Worm (Caenorhabditis elegans): ENCODE results near the gene R186.3.

The R186.3 gene

ce11 chrV:12943399-12943798 is 23.6 kb downstream of the R186.3 start:
- TF ChIP-seq ceh-13 (GFP tag; optimal IDR thresholded peaks at IDR 0.05): no peak
- no peak for TF ChIP-seq hmbx-1 (tag; optimal IDR thresholded peaks at IDR 0.05)
- TF ChIP-seq tbx-11 (GFP tag; IDR thresholded peaks at IDR 0.05): no peak
- TF ChIP-seq pes-1 (GFP tag; IDR thresholded peaks at IDR 0.05): no peak

- TF ChIP-seq tbx-37 (GFP tag; conservative IDR thresholded peaks at IDR 0.05): no peak
- no peak for TF ChIP-seq hnd-1 (tag; optimal IDR thresholded peaks at IDR 0.05)
- no peak for TF ChIP-seq F13C5.2 (tag; optimal IDR thresholded peaks at IDR 0.05)
- TF ChIP-seq ceh-36 (tag; optimal IDR thresholded peaks at IDR 0.05): no peak
These were observed 25.1 kb downstream of the R186.3 start, which contains the start of gene T16G1.4 for ce11 chrV:12941797-12942474. Gene T16G1.4, minus strand, starts transcription at chrV:12941847.

- TF ChIP-seq tra-4 (tag; optimal IDR thresholded peaks at IDR 0.05) (no peak), F13C5.2 (tag; optimal IDR thresholded peaks at IDR 0.05) (no peak), hmg-4 (GFP tag; optimal IDR thresholded peaks at IDR 0.05) (no peak), ets-7 (tag; optimal IDR thresholded peaks at IDR 0.05) (no peak), tbx-11 (GFP tag; IDR thresholded peaks at IDR 0.05) (no peak), aly-1 (tag; optimal IDR thresholded peaks at IDR 0.05) (no peak), ceh-36 (tag; optimal IDR thresholded peaks at IDR 0.05) (no peak), scrt-1 (GFP tag; IDR thresholded peaks at IDR 0.05) (no peak), ama-1 (optimal IDR thresholded peaks at IDR 0.05) (no peak), tbx-37 (GFP tag; conservative IDR thresholded peaks at IDR 0.05) (no peak), sea-1 (GFP tag; conservative IDR thresholded peaks at IDR 0.05) (no peak), flt-1 (GFP tag; IDR thresholded peaks at IDR 0.05) (no peak), hnd-1 (tag; optimal IDR thresholded peaks at IDR 0.05) (no peak)
These were observed 27.6 kb downstream of the R186.3 start, which contains the start of gene T16G1.5 for ce11 chrV:12939434-12939833. Gene T16G1.5, minus strand, starts transcription at chrV:12939552.

ce11 chrV:12937098-12937497 is 29.9 kb downstream of the R186.3 start, which contains the start of gene T16G1.6:
Gene T16G1.6, minus strand, starts transcription at chrV:12937174.
- TF ChIP-seq hnd-1 (tag; optimal IDR thresholded peaks at IDR 0.05): no peak
- TF ChIP-seq pes-1 (GFP tag; IDR thresholded peaks at IDR 0.05): no peak
- TF ChIP-seq ets-7 (tag; optimal IDR thresholded peaks at IDR 0.05): no peak
- no peak for TF ChIP-seq sea-1 (GFP tag; conservative IDR thresholded peaks at IDR 0.05)
- TF ChIP-seq ama-1 (optimal IDR thresholded peaks at IDR 0.05): no peak
- TF ChIP-seq aly-1 (tag; optimal IDR thresholded peaks at IDR 0.05): no peak

ce11 chrV:12934976-12935375 is 32.0 kb downstream of the R186.3 start, which contains the start of gene T16G1.7:
Gene T16G1.7, minus strand, starts transcription at chrV:12935112.
- TF ChIP-seq tbx-11 (GFP tag; IDR thresholded peaks at IDR 0.05) (no peak), pes-1 (GFP tag; IDR thresholded peaks at IDR 0.05) (no peak), tra-4 (tag; optimal IDR thresholded peaks at IDR 0.05) (no peak), aly-1 (tag; optimal IDR thresholded peaks at IDR 0.05) (no peak), sea-1 (GFP tag; conservative IDR thresholded peaks at IDR 0.05) (no peak), ceh-13 (GFP tag; optimal IDR thresholded peaks at IDR 0.05) (no peak), hmbx-1 (tag; optimal IDR thresholded peaks at IDR 0.05) (no peak), hmg-4 (GFP tag; optimal IDR thresholded peaks at IDR 0.05) (no peak), ama-1 (optimal IDR thresholded peaks at IDR 0.05) (no peak), F13C5.2 (tag; optimal IDR thresholded peaks at IDR 0.05) (no peak), ets-7 (tag; optimal IDR thresholded peaks at IDR 0.05) (no peak), scrt-1 (GFP tag; IDR thresholded peaks at IDR 0.05) (no peak), hnd-1 (tag; optimal IDR thresholded peaks at IDR 0.05) (no peak)

ce11 chrV:12933654-12934053 is 33.4 kb downstream of the R186.3 start:
- TF ChIP-seq hnd-1 (tag; optimal IDR thresholded peaks at IDR 0.05) (no peak), aly-1 (tag; optimal IDR thresholded peaks at IDR 0.05) (no peak), tbx-37 (GFP tag; conservative IDR thresholded peaks at IDR 0.05) (no peak), hmbx-1 (tag; optimal IDR thresholded peaks at IDR 0.05) (no peak), ets-7 (tag; optimal IDR thresholded peaks at IDR 0.05) (no peak), hmg-4 (GFP tag; optimal IDR thresholded peaks at IDR 0.05) (no peak), tbx-11 (GFP tag; IDR thresholded peaks at IDR 0.05) (no peak)

- no peak for TF ChIP-seq B0310.2 (tag; optimal IDR thresholded peaks at IDR 0.05)
These were observed 38.0 kb downstream of the R186.3 start, which contains the start of gene T16G1.2 for ce11 chrV:12928929-12929532. Gene T16G1.2, plus strand, starts transcription at chrV:12929482.

- no peak for TF ChIP-seq tbx-11 (GFP tag; IDR thresholded peaks at IDR 0.05)
These were observed 42.9 kb downstream of the R186.3 start, which contains the start of gene pqn-67 for ce11 chrV:12924128-12924527. Gene pqn-67, plus strand, starts transcription at chrV:12924428.

- TF ChIP-seq tra-4 (tag; optimal IDR thresholded peaks at IDR 0.05) (no peak), hnd-1 (tag; optimal IDR thresholded peaks at IDR 0.05) (no peak), B0310.2 (tag; optimal IDR thresholded peaks at IDR 0.05) (no peak), tbx-37 (GFP tag; conservative IDR thresholded peaks at IDR 0.05) (no peak), sea-1 (GFP tag; conservative IDR thresholded peaks at IDR 0.05) (no peak), flt-1 (GFP tag; IDR thresholded peaks at IDR 0.05) (no peak), pes-1 (GFP tag; IDR thresholded peaks at IDR 0.05) (no peak), hmbx-1 (tag; optimal IDR thresholded peaks at IDR 0.05) (no peak), ceh-13 (GFP tag; optimal IDR thresholded peaks at IDR 0.05) (no peak), hmg-4 (GFP tag; optimal IDR thresholded peaks at IDR 0.05) (no peak), ets-7 (tag; optimal IDR thresholded peaks at IDR 0.05) (no peak), ceh-36 (tag; optimal IDR thresholded peaks at IDR 0.05) (no peak), F13C5.2 (tag; optimal IDR thresholded peaks at IDR 0.05) (no peak)
These were observed 44.7 kb downstream of the R186.3 start, which contains the start of gene dhrs-4 for ce11 chrV:12922308-12922707. Gene dhrs-4, plus strand, starts transcription at chrV:12922608.

Measured in whole organism, early embryonic.